Fruit fly (Drosophila melanogaster): ENCODE measurements around the gene CG14384.

The CG14384 gene

DNA sequence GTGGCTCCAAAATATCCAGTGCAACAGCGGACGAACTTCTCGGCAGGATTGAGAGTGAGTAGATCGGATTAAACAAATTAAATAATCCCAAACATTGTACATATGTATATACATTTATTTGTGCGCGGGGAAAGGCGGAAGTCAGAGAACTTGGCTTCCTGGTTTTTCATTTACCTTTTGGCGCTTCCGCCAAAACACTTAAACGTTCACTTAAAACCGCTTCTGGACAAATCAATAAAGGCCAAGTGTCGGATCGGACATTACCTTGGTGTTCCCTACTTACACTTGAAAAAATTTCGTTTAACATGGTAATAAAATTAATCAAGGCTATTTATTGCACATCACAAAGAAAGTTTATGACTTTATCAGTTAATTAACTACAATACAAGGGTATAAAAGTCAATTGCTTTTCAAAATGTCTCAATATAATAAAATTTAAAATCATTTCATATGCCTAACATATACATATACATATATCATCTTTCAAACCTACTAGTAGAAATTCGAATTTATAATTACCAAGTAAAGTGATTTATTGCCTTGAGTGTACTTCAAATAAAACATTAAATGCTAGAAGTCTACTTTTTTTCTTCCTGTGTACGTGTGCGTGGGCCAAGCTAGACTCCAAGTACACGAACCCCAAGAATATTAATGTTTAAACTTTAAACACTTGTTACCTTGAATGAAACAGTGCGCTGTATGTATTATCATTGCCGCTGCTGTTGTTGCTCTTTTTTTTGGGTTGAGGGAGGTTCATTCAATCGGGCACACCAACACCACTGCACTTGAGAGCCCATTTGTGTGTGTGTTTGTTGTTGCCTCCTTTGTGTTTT is 14.0 kb upstream of the CG14384 start (continued):
- TF ChIP-seq CG15073 (GFP tag; optimal IDR thresholded peaks at IDR 0.05) (peak; percentile 22), otp (GFP tag; IDR thresholded peaks at IDR 0.05) (no peak), caup (GFP tag; optimal IDR thresholded peaks at IDR 0.05; ENCODE audit: severe bottlenecking) (peak; percentile 27), Lpt (GFP tag; optimal IDR thresholded peaks at IDR 0.05) (no peak), MTF-1 (GFP tag; optimal IDR thresholded peaks at IDR 0.05; ENCODE audit: borderline replicate concordance) (no peak), run (tag; optimal IDR thresholded peaks at IDR 0.05) (no peak), fu2 (GFP tag; optimal IDR thresholded peaks at IDR 0.05) (no peak), MESR4 (GFP tag; optimal IDR thresholded peaks at IDR 0.05) (peak; percentile 26), repo (GFP tag; optimal IDR thresholded peaks at IDR 0.05) (peak; percentile 13), CG8478 (optimal IDR thresholded peaks at IDR 0.05) (no peak), knrl (GFP tag; IDR thresholded peaks at IDR 0.05; ENCODE audit: partially characterized antibody) (no peak), gcm2 (GFP tag; optimal IDR thresholded peaks at IDR 0.05) (peak; percentile 11), CG14441 (GFP tag; IDR thresholded peaks at IDR 0.05) (peak; percentile 50), eve (GFP tag; optimal IDR thresholded peaks at IDR 0.05) (no peak), CG11695 (GFP tag; IDR thresholded peaks at IDR 0.05) (peak; percentile 70), CG12744 (GFP tag; optimal IDR thresholded peaks at IDR 0.05) (peak; percentile 34), CG9609 (GFP tag; optimal IDR thresholded peaks at IDR 0.05) (no peak), CG10462 (GFP tag; optimal IDR thresholded peaks at IDR 0.05) (peak; percentile 19), lmd (GFP tag; IDR thresholded peaks at IDR 0.05) (peak; percentile 62), peb (GFP tag; IDR thresholded peaks at IDR 0.05) (no peak), lbe (GFP tag; optimal IDR thresholded peaks at IDR 0.05) (no peak), Camta (GFP tag; optimal IDR thresholded peaks at IDR 0.05) (peak; percentile 26), btn (GFP tag; optimal IDR thresholded peaks at IDR 0.05) (no peak), pros (GFP tag; optimal IDR thresholded peaks at IDR 0.05) (no peak), TFAM (GFP tag; optimal IDR thresholded peaks at IDR 0.05) (no peak), Hmr (GFP tag; optimal IDR thresholded peaks at IDR 0.05) (peak; percentile 44), en (GFP tag; optimal IDR thresholded peaks at IDR 0.05) (no peak), vfl (GFP tag; optimal IDR thresholded peaks at IDR 0.05) (no peak), stc (GFP tag; IDR thresholded peaks at IDR 0.05) (peak; percentile 40; the same call in 1 of the 2 replicates), Gug (GFP tag; IDR thresholded peaks at IDR 0.05) (peak; percentile 19; the same call in 1 of the 4 replicates), HLH54F (GFP tag; optimal IDR thresholded peaks at IDR 0.05) (peak; percentile 4), tio (GFP tag; optimal IDR thresholded peaks at IDR 0.05) (peak; percentile 70), CG7839 (tag; optimal IDR thresholded peaks at IDR 0.05) (peak; percentile 81), CG6689 (GFP tag; IDR thresholded peaks at IDR 0.05) (peak; percentile 64; the same call in 1 of the 2 replicates), Antp (GFP tag; optimal IDR thresholded peaks at IDR 0.05) (no peak), Sry-δ (GFP tag; optimal IDR thresholded peaks at IDR 0.05) (no peak), CG12391 (tag; optimal IDR thresholded peaks at IDR 0.05) (peak; percentile 70), Hr78 (GFP tag; optimal IDR thresholded peaks at IDR 0.05) (peak in 1 of 2 experiments; percentile 39), Ada2b (GFP tag; IDR thresholded peaks at IDR 0.05) (peak; percentile 54), D19A (tag; optimal IDR thresholded peaks at IDR 0.05) (peak; percentile 60), CG3065 (GFP tag; optimal IDR thresholded peaks at IDR 0.05) (peak; percentile 16), org-1 (GFP tag; optimal IDR thresholded peaks at IDR 0.05) (peak; percentile 37), Bdp1 (GFP tag; optimal IDR thresholded peaks at IDR 0.05) (no peak), ttk (GFP tag; IDR thresholded peaks at IDR 0.05) (no peak), CG6854 (GFP tag; optimal IDR thresholded peaks at IDR 0.05) (peak; percentile 48), CG3847 (GFP tag; IDR thresholded peaks at IDR 0.05) (no peak), CG9727 (GFP tag; optimal IDR thresholded peaks at IDR 0.05) (peak; percentile 74), oc (tag; optimal IDR thresholded peaks at IDR 0.05) (no peak), CG6272 (GFP tag; IDR thresholded peaks at IDR 0.05) (no peak), CG4404 (GFP tag; IDR thresholded peaks at IDR 0.05) (no peak)

Measured in whole organism, embryonic.